Fruit fly (Drosophila melanogaster) whole organism, prepupa: ENCODE data around the gene ebd1.

Experiments
- Blimp-1 ChIP-seq: fragments of 200-800 bp; sonication (Bioruptor generic); optimal IDR thresholded peaks from 3 replicates; lab custom pipeline; 2017; ENCODE audit warnings: missing biosample characterization, missing genetic modification characterization, mild to moderate bottlenecking, moderate library complexity, missing genetic modification reagents
- CG10631 ChIP-seq: fragments of 200-800 bp; sonication (Bioruptor generic); optimal IDR thresholded peaks from 2 replicates; lab custom pipeline; 2016; ENCODE audit warnings: missing biosample characterization, missing genetic modification characterization
- CG10669 ChIP-seq: fragments of 200-800 bp; sonication (Bioruptor generic); optimal IDR thresholded peaks from 3 replicates; lab custom pipeline; 2018; ENCODE audit warnings: missing biosample characterization, mild to moderate bottlenecking, missing genetic modification characterization, moderate library complexity
- CG11762 ChIP-seq: fragments of 200-800 bp; sonication (Bioruptor generic); optimal IDR thresholded peaks from 3 replicates; lab custom pipeline; 2016; ENCODE audit warnings: missing biosample characterization, missing genetic modification characterization; ENCODE audit not compliant: insufficient read depth
- CG1621 ChIP-seq: fragments of 200-800 bp; sonication (Bioruptor generic); optimal IDR thresholded peaks from 3 replicates; lab custom pipeline; 2018; ENCODE audit warnings: missing biosample characterization, mild to moderate bottlenecking, missing genetic modification characterization
- CG3032 ChIP-seq: fragments of 200-800 bp; optimal IDR thresholded peaks from 2 replicates; lab custom pipeline; 2019; ENCODE audit warnings: missing biosample characterization, mild to moderate bottlenecking, missing genetic modification characterization, moderate library complexity
- CG31627 ChIP-seq: fragments of 200-800 bp; sonication (Bioruptor generic); optimal IDR thresholded peaks from 3 replicates; lab custom pipeline; 2016; ENCODE audit warnings: missing biosample characterization, missing genetic modification characterization
- CG32006 ChIP-seq: fragments of 200-800 bp; sonication (Bioruptor generic); optimal IDR thresholded peaks from 3 replicates; lab custom pipeline; 2017; ENCODE audit warnings: missing biosample characterization, mild to moderate bottlenecking, missing genetic modification characterization
- CG34406 ChIP-seq: fragments of 200-800 bp; sonication (Bioruptor generic); optimal IDR thresholded peaks from 3 replicates; lab custom pipeline; 2016; ENCODE audit warnings: missing biosample characterization, missing genetic modification characterization
- CG3919 ChIP-seq: fragments of 200-800 bp; sonication (Bioruptor generic); optimal IDR thresholded peaks from 3 replicates; lab custom pipeline; 2016; ENCODE audit warnings: missing biosample characterization, missing genetic modification characterization
- CG6163 ChIP-seq: fragments of 200-800 bp; sonication (Bioruptor generic); IDR thresholded peaks from 3 replicates; pipeline ENCODE4 v1.3.6; 2022; ENCODE audit warnings: missing biosample characterization, missing genetic modification characterization
- CG6276 ChIP-seq: fragments of 200-800 bp; sonication (Bioruptor generic); optimal IDR thresholded peaks from 2 replicates; lab custom pipeline; 2017; ENCODE audit warnings: missing biosample characterization, mild to moderate bottlenecking, missing genetic modification characterization
- CG6792 ChIP-seq: fragments of 200-800 bp; sonication (Bioruptor generic); optimal IDR thresholded peaks from 3 replicates; lab custom pipeline; 2016; ENCODE audit warnings: missing biosample characterization, missing genetic modification characterization
- CG7368 ChIP-seq: fragments of 200-800 bp; sonication (Bioruptor generic); optimal IDR thresholded peaks from 3 replicates; lab custom pipeline; 2016; ENCODE audit warnings: missing biosample characterization, missing genetic modification characterization
- CG8119 ChIP-seq: fragments of 200-800 bp; sonication (Bioruptor generic); IDR thresholded peaks from 3 replicates; pipeline ENCODE4 v1.3.6; 2022; ENCODE audit warnings: missing biosample characterization, missing genetic modification characterization
- CG8632 ChIP-seq: fragments of 200-800 bp; sonication (Bioruptor generic); optimal IDR thresholded peaks from 3 replicates; lab custom pipeline; 2016; ENCODE audit warnings: missing biosample characterization, missing genetic modification characterization
- CG9139 ChIP-seq: fragments of 200-800 bp; sonication (Bioruptor generic); optimal IDR thresholded peaks from 3 replicates; lab custom pipeline; 2017; ENCODE audit warnings: missing biosample characterization, mild to moderate bottlenecking, missing genetic modification characterization
- Eip75B ChIP-seq: fragments of 200-800 bp; sonication (Bioruptor generic); optimal IDR thresholded peaks from 3 replicates; lab custom pipeline; 2016; ENCODE audit warnings: missing biosample characterization, missing genetic modification characterization
- Ets96B ChIP-seq: fragments of 200-800 bp; optimal IDR thresholded peaks from 2 replicates; lab custom pipeline; 2019; ENCODE audit warnings: missing biosample characterization, mild to moderate bottlenecking, missing genetic modification characterization, moderate library complexity
- Gug ChIP-seq: fragments of 200-800 bp; sonication (Bioruptor generic); IDR thresholded peaks from 2 replicates; pipeline ENCODE4 v1.3.6; 2022; ENCODE audit warnings: missing biosample characterization, missing genetic modification characterization
- Hr38 ChIP-seq: sonication (Bioruptor generic); optimal IDR thresholded peaks from 2 replicates; lab custom pipeline; 2016; ENCODE audit warnings: missing biosample characterization, missing genetic modification characterization
- Hr39 ChIP-seq: fragments of 200-800 bp; sonication (Bioruptor generic); optimal IDR thresholded peaks from 2 replicates; lab custom pipeline; 2016; ENCODE audit warnings: missing biosample characterization, missing genetic modification characterization
- Hr4 ChIP-seq: fragments of 200-800 bp; sonication (Bioruptor generic); optimal IDR thresholded peaks from 3 replicates; lab custom pipeline; 2016; ENCODE audit warnings: missing biosample characterization, missing genetic modification characterization
- Met ChIP-seq: fragments of 200-800 bp; sonication (Bioruptor generic); optimal IDR thresholded peaks from 3 replicates; lab custom pipeline; 2016; ENCODE audit warnings: missing biosample characterization, missing genetic modification characterization
- OdsH ChIP-seq: fragments of 200-800 bp; sonication (Bioruptor generic); optimal IDR thresholded peaks from 3 replicates; lab custom pipeline; 2016; ENCODE audit warnings: missing biosample characterization, missing genetic modification characterization
- Smox ChIP-seq: fragments of 200-800 bp; sonication (Bioruptor generic); optimal IDR thresholded peaks from 3 replicates; lab custom pipeline; 2016; ENCODE audit warnings: missing biosample characterization, missing genetic modification characterization
- Sox102F ChIP-seq: fragments of 200-800 bp; sonication (Bioruptor generic); optimal IDR thresholded peaks from 2 replicates; lab custom pipeline; 2016; ENCODE audit warnings: missing biosample characterization, mild to moderate bottlenecking, missing genetic modification characterization
- Sox14 ChIP-seq: fragments of 200-800 bp; sonication (Bioruptor generic); optimal IDR thresholded peaks from 3 replicates; lab custom pipeline; 2016; ENCODE audit warnings: missing biosample characterization, missing genetic modification characterization
- Sox15 ChIP-seq: fragments of 200-800 bp; sonication (Bioruptor generic); optimal IDR thresholded peaks from 3 replicates; lab custom pipeline; 2016; ENCODE audit warnings: missing biosample characterization, missing genetic modification characterization
- achi ChIP-seq: fragments of 200-800 bp; sonication (Bioruptor generic); optimal IDR thresholded peaks from 3 replicates; lab custom pipeline; 2016; ENCODE audit warnings: missing biosample characterization, missing genetic modification characterization
- cyc ChIP-seq: fragments of 200-800 bp; sonication (Bioruptor generic); optimal IDR thresholded peaks from 3 replicates; lab custom pipeline; 2016; ENCODE audit warnings: missing biosample characterization, missing genetic modification characterization
- dac ChIP-seq: fragments of 200-800 bp; sonication (Bioruptor generic); optimal IDR thresholded peaks from 2 replicates; lab custom pipeline; 2017; ENCODE audit warnings: missing biosample characterization, mild to moderate bottlenecking, missing genetic modification characterization
- dsx ChIP-seq: fragments of 200-800 bp; optimal IDR thresholded peaks from 3 replicates; lab custom pipeline; 2019; ENCODE audit warnings: missing biosample characterization, mild to moderate bottlenecking, missing genetic modification characterization, moderate library complexity; ENCODE audit not compliant: poor library complexity, severe bottlenecking
- eg ChIP-seq: fragments of 200-800 bp; sonication (Bioruptor generic); IDR thresholded peaks from 3 replicates; pipeline ENCODE4 v1.3.6; 2022; ENCODE audit warnings: missing biosample characterization, missing genetic modification characterization
- fd59A ChIP-seq: fragments of 200-800 bp; sonication (Bioruptor generic); optimal IDR thresholded peaks from 2 replicates; lab custom pipeline; 2017; ENCODE audit warnings: missing biosample characterization, mild to moderate bottlenecking, missing genetic modification characterization, missing genetic modification reagents
- fd85E ChIP-seq: fragments of 200-800 bp; sonication (Bioruptor generic); optimal IDR thresholded peaks from 3 replicates; lab custom pipeline; 2016; ENCODE audit warnings: missing biosample characterization, missing genetic modification characterization
- fkh ChIP-seq: fragments of 200-800 bp; sonication (Bioruptor generic); optimal IDR thresholded peaks from 3 replicates; lab custom pipeline; 2017; ENCODE audit warnings: missing biosample characterization, mild to moderate bottlenecking, missing genetic modification characterization, moderate library complexity
- lz ChIP-seq: fragments of 200-800 bp; sonication (Bioruptor generic); optimal IDR thresholded peaks from 3 replicates; lab custom pipeline; 2016; ENCODE audit warnings: missing biosample characterization, missing genetic modification characterization
- pdm3 ChIP-seq: fragments of 200-800 bp; sonication (Bioruptor generic); optimal IDR thresholded peaks from 3 replicates; lab custom pipeline; 2016; ENCODE audit warnings: missing biosample characterization, missing genetic modification characterization
- salr ChIP-seq, 2 experiments: fragments of 200-800 bp; sonication (Bioruptor generic); optimal IDR thresholded peaks; 3 replicates each; lab custom pipeline; 2016 to 2018; ENCODE audit warnings: missing biosample characterization in 2 of 2, missing genetic modification characterization in 2 of 2, mild to moderate bottlenecking in 1 of 2
- ss ChIP-seq, 2 experiments: fragments of 200-800 bp; sonication (Bioruptor generic); optimal IDR thresholded peaks; 2 replicates in 1 of 2; 3 replicates in 1 of 2; lab custom pipeline; 2017 to 2018; ENCODE audit warnings: mild to moderate bottlenecking in 2 of 2, missing biosample characterization in 2 of 2, missing genetic modification characterization in 2 of 2, moderate library complexity in 1 of 2
- svp ChIP-seq: fragments of 200-800 bp; sonication (Bioruptor generic); peaks from one replicate; lab custom pipeline; 2016; ENCODE audit warnings: missing biosample characterization, missing genetic modification characterization
- topi ChIP-seq: fragments of 200-800 bp; sonication (Bioruptor generic); optimal IDR thresholded peaks from 3 replicates; lab custom pipeline; 2016; ENCODE audit warnings: missing biosample characterization, missing genetic modification characterization
- vri ChIP-seq: fragments of 200-800 bp; sonication (Bioruptor generic); optimal IDR thresholded peaks from 3 replicates; lab custom pipeline; 2016; ENCODE audit warnings: missing biosample characterization, mild to moderate bottlenecking, missing genetic modification characterization

Gene ebd1

dm6 chr3L:642146-642864 lies 43.0 kb downstream of the ebd1 start (continued):
- no peak for TF ChIP-seq Smox
- TF ChIP-seq eg: 0 out of 3 replicates have a peak, but pooled peaks have one; percentile 11
- TF ChIP-seq vri: no peak
- peak; percentile 48 for TF ChIP-seq achi (GFP tag; lab: Kevin White, UChicago)
- TF ChIP-seq, all 60 proteins: peak for 31

dm6 chr3L:641436-641835 lies 43.9 kb downstream of the ebd1 start:
- TF ChIP-seq fd85E (GFP tag; lab: Kevin White, UChicago) (no peak), OdsH (no peak), CG8119 (GFP tag; lab: Robert Waterston, UW) (0 out of 3 replicates have a peak, but pooled peaks have one; percentile 23), pdm3 (GFP tag; lab: Kevin White, UChicago) (no peak), Hr38 (GFP tag; lab: Kevin White, UChicago) (no peak), CG32006 (GFP tag; lab: Kevin White, UChicago) (no peak), CG10669 (GFP tag; lab: Kevin White, UChicago) (no peak), lz (GFP tag; lab: Kevin White, UChicago) (no peak), ss (GFP tag; optimal IDR thresholded peaks at IDR 0.05; lab: Kevin White, UChicago) (no peak), Eip75B (GFP tag; lab: Kevin White, UChicago) (no peak), CG31627 (no peak), Hr39 (GFP tag; lab: Kevin White, UChicago) (no peak), eg (0 out of 3 replicates have a peak, but pooled peaks have one; percentile 38), CG11762 (GFP tag; lab: Kevin White, UChicago) (no peak), CG1621 (tag; lab: Kevin White, UChicago) (no peak)

DNA sequence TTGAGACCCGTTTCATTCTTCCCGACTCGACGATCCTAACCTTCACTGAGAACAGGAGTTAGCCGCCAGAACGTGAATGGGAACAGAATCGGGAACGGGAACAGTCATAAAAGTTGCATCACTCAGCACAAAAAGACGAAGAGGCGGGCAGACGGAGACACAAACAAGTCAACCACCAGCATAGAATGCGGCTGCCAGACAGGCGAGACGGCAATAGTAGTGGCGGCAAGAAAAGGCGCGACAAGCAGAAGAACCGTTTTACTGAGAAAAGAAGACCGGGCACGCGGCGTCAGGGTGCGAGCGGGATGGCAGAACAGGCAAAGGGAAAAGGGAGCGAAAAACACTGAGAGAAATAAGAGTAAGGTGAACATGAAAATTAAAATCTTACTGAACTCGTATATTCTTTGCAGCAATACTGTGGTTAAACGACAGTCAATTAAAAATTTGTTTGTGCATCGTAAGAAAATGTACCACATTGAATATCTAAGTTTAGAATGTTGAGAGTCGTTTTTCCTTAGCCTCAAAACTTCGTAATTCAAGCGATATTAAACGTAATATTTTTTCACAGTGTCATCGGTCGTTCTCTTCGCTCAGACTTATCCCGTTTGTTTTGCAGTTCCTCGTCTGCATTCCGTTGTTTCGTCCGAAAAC lies 44.9 kb downstream of the ebd1 start:
- TF ChIP-seq fkh (peak; percentile 23), CG1621 (tag; lab: Kevin White, UChicago) (peak; percentile 92), topi (GFP tag; lab: Kevin White, UChicago) (peak; percentile 95), CG34406 (GFP tag; lab: Kevin White, UChicago) (peak; percentile 90), OdsH (peak; percentile 95), Met (GFP tag; lab: Kevin White, UChicago) (peak; percentile 95), Hr39 (GFP tag; lab: Kevin White, UChicago) (peak; percentile 95), Ets96B (tag; lab: Kevin White, UChicago) (peak; percentile 91), dsx (GFP tag; lab: Kevin White, UChicago) (peak; percentile 88), CG7368 (GFP tag; lab: Kevin White, UChicago) (peak; percentile 91), Sox15 (GFP tag; lab: Kevin White, UChicago) (peak; percentile 87), Sox102F (peak; percentile 94), fd85E (GFP tag; lab: Kevin White, UChicago) (peak; percentile 78), CG6276 (GFP tag; lab: Kevin White, UChicago) (peak; percentile 82), CG8119 (GFP tag; lab: Robert Waterston, UW) (peak; percentile 86), Smox (peak; percentile 94), fd59A (GFP tag; lab: Kevin White, UChicago) (peak; percentile 92), CG3919 (peak; percentile 95), svp (peak; percentile 98), Hr4 (GFP tag; lab: Kevin White, UChicago) (peak; percentile 87), cyc (peak; percentile 95), CG8632 (peak; percentile 90), CG11762 (GFP tag; lab: Kevin White, UChicago) (peak; percentile 92), salr (GFP tag; optimal IDR thresholded peaks at IDR 0.05; lab: Kevin White, UChicago) (peak; percentile 89), Sox14 (peak; percentile 95), dac (GFP tag; lab: Kevin White, UChicago) (peak; percentile 76), CG10631 (GFP tag; lab: Kevin White, UChicago) (peak; percentile 89), CG6792 (GFP tag; lab: Kevin White, UChicago) (peak; percentile 94), CG9139 (peak; percentile 90), CG3032 (tag; lab: Kevin White, UChicago) (peak; percentile 92), Gug (peak; percentile 77), eg (peak; percentile 84), CG6163 (GFP tag; lab: Robert Waterston, UW) (peak; percentile 92), Blimp-1 (GFP tag; lab: Kevin White, UChicago) (peak; percentile 80)
